Worm (Caenorhabditis elegans) whole organism, dauer: ENCODE measurements around the gene ZK455.5.

Source experiments
- unc-62 ChIP-seq: sonication (generic microtip); optimal IDR thresholded peaks from 2 replicates; lab custom pipeline; 2017; ENCODE audit warnings: missing biosample characterization, missing genetic modification reagents, missing genetic modification characterization

Gene ZK455.5

DNA sequence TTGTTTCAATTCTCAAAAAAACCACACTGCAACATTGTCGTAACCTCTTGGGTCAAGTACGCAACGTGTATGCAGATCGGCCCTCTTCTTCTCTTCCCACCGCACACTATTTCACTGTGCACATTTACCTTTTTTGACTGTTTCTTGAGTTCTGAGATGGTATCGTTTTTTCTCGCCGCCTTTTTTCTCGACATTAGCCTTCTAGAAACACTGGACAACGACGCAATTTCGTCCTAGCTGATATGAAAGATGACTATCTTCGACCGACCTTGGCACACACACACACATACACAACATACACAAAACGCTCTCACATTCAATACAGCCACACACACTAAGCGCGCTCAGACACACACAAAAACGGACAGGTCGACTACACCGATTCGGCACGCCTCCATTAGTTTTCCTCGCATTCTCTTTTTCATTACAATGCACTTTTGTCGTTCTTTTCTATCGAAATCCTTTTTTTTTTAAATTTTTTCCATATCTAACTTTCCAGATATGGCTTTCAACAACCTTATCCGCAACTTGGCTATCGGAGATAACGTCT is 12.7 kb upstream of the ZK455.5 start, which contains the start of gene aco-1:
aco-1 (plus strand) TSS at position 500 of the 550 bp plus-strand sequence.
- no peak for TF ChIP-seq unc-62 (GFP tag; lab: Kevin White, UChicago)

DNA sequence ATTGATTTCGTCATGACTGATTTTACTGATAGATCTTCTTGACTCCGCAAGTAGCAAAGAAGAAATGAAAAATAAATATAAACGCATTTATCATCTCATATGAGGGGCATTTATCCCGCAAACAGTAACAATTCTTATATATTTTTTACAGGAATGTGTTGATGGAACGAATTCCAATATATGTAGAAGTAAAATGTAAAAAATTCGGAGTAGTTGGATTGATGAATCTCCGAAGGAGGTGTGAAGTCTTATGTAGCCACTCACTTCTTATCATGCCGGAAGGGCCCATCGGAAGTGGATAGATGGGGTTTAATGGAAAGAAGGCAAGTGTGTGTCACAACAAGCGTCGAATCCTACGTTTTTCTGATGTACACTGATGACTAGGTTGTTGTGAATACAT is 11.1 kb upstream of the ZK455.5 start, which contains the start of gene gcy-9:
gcy-9 (minus strand) TSS at position 101 of the 400 bp plus-strand sequence.
- no peak for TF ChIP-seq unc-62 (GFP tag; lab: Kevin White, UChicago)

DNA sequence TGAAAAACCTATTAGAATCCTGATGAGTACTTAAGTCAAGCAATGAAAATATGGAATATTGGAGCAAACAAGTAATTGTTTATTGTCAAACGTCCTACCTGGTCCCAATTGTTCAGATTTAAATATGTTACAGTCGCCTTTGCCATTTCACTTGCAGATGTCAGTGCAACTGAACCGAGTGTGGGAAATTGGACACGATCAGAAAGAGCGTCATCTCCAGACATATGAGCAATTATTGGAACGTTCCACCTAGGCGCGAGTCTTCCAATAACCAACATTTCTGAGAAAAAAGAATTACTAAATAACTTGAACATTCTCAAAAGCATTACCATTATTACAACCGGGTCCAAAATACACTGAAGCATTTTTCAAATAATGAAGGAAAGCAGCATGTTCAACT is 10.4 kb upstream of the ZK455.5 start:
- no peak for TF ChIP-seq unc-62 (GFP tag; lab: Kevin White, UChicago)

DNA sequence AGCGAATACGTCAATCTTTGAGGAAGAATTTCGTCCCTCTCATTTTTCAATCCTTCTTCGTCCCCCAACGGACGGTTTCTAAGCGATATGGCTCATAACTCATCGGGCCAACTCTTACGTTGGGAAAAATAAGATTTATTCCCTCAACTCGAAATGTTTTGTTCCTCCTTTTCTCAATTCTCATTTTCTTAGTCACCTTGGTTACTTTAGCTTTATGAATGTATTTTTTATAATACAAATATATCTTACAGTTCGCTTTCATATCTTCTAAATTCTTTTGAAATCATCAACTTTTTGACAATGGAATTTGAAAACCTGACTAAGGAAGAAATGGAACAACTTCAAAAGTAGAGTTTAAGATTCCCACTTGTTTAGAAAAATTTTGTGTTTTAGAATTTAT is 2.7 kb upstream of the ZK455.5 start, which contains the start of gene npr-9:
npr-9 (plus strand) TSS at position 301 of the 400 bp plus-strand sequence.
- no peak for TF ChIP-seq unc-62 (GFP tag; lab: Kevin White, UChicago)

DNA sequence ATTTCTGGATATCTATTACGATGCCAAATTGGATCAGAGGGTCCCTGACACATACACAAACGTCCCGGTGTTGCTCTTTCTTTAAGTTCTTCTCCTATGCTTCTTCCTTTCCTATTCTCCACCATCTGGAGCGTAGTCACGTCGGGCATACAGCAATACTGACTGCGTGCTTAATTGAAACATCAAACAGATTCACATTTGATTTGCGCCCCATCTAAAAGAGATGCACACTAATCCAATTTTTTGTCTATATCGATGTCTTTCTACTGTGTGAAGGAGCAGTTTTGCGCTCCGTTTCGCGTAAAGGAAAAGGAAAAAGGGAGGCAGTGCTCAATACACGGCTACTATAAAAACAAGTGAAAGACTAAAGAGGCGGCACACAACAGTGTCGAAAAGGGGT is 2.0 kb upstream of the ZK455.5 start:
- TF ChIP-seq unc-62 (GFP tag; lab: Kevin White, UChicago), result no peak

DNA sequence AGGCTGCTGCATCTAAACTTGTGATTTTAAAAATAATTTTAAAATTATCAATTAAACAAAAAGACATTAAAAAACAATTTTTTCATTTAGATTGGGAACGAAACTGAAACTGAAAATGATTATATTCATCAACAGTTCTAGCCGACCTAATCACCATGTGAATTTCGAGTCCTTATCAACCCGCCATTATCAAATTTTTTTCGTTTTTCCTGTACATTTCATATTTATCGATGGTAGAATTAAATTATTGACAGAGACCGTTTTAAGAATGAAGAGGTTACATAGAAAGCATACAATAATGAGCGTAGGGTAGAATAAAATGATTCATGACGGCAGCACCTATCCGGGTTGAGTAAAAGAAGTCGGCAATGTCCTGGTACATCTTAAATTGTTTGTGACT is 2.5 kb downstream of the ZK455.5 start, which contains the start of gene asm-2:
asm-2 (minus strand) TSS at position 12 of the 400 bp plus-strand sequence.
- no peak for TF ChIP-seq unc-62 (GFP tag; lab: Kevin White, UChicago)

DNA sequence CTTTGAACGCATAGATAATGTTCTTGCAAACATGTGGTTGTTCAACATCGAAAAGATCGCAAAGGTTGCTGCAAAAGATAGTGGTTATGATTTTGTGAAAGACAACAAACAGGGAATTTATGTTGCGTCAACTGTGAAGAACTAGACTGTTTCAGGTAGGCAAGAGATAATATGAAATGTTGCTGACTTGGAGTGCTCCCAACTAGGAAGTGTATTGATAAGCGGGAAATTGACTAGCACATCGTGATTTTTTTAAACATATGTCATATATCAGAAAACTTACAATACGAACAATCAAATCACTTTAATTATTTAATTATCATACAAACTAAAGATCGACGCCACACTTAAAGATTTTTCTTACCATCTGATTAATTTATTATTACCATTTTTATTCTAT is 3.5 kb downstream of the ZK455.5 start:
- TF ChIP-seq unc-62 (GFP tag; lab: Kevin White, UChicago), result no peak

DNA sequence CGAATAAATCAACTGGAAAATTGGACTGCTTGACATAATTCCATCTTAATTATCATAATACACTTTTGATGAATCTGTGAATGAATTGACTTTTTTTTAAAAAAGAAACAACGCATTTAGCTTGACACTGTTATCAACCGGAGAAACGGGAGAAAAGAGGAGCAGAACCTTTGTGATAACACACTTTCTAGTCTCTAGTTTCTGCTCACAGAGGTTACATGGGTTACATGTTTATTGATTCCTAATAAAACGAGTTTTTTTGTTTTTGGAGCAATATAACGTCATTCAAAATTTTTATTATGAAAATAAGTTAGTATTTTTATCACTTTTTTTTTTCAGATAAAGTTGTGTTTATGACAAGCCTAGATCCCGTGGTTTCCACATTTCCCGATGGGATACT is 8.8 kb downstream of the ZK455.5 start, which contains the start of gene hizr-1:
hizr-1 (plus strand) TSS at position 340 of the 400 bp plus-strand sequence.
- TF ChIP-seq unc-62 (GFP tag; lab: Kevin White, UChicago), result no peak

DNA sequence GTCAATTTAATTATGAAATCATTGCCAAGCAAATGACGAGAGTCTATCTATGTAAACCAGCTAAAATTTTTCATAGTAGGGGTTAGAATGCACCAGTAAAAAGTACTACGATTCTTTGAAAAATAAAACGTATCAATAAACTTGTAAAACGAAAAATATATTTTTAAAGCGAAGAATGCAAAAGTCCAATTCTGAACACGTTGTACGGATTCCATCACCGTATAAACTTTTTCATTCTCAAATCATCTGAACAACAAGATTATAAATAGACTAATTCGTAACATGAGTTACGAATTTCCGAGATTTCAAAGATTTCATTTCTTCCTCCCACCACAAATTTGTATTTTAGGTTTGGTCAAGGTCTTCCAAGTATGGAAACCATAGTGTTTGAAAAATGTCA is 10.0 kb downstream of the ZK455.5 start, which contains the start of gene nlp-57:
nlp-57 (plus strand) TSS at position 301 of the 400 bp plus-strand sequence.
- TF ChIP-seq unc-62 (GFP tag; lab: Kevin White, UChicago), result no peak

DNA sequence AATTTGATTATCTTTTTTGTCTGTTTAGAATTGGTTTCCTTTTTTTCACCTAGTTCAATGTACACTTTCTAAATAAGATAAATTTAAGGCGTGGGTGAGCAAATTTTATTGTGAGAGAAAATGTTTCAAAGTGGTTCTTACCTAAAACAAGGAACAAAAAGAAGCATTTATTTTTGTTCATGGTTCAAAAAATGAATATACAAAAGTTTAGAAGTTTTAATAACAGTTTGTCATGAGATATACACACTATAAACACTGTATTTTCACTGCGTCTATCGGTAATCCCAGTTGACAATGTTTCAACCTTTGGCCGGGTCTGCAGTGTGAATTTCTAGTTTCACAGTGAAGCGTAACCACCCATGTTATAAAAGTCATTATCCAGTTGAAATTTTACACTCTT is 11.3 kb downstream of the ZK455.5 start, which contains the start of gene F08G12.11:
F08G12.11 (minus strand) TSS at position 181 of the 400 bp plus-strand sequence.
- no peak for TF ChIP-seq unc-62 (GFP tag; lab: Kevin White, UChicago)

DNA sequence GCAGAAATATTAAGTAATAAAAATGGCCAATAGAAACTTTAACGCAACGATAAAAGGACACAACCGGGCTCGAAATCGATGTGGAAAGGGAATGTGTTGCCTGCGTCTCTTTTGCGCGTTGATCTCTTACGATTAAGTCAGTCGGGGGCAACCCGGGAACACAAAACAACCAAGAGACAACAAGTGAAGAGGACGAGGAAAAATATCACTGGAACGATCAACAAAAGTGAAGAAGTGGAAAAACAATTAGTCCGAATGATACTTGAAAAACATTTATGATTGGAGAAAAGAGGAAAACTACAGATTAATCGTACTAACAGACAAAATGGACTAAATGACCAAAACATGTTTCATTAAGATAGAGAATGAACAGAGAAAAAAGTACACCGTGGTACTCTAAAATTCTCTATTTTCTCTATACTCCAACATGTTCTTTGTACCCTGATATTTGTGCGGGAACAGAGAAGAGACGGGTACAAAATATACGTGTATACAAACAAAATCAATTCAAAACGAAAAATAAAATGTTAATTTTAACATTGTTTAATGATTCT is 16.4 kb downstream of the ZK455.5 start, which contains the start of gene F08G12.5:
F08G12.5 (minus strand) TSS at position 1 of the 554 bp plus-strand sequence.
- TF ChIP-seq unc-62 (GFP tag; lab: Kevin White, UChicago), result no peak

DNA sequence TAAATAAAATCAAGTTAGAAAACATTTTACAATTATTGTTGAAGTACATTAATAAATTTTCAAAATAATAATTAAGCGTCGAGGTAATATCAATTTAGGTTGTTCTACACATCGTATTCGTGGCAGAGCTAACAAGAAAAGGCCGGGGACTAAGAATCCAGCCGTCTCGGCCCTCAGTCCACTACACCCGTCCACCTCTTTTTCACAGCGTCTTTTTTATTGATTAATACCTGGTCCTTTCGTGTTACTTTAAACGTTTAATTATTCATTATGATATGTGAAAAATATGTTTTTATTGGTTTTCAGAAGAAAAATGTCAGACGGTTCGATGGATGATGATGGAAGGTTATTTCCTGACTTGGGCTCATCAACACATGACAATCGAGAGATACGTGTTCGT is 19.7 kb downstream of the ZK455.5 start, which contains the start of gene vhl-1:
vhl-1 (plus strand) TSS at position 301 of the 400 bp plus-strand sequence.
- TF ChIP-seq unc-62 (GFP tag; lab: Kevin White, UChicago), result no peak

DNA sequence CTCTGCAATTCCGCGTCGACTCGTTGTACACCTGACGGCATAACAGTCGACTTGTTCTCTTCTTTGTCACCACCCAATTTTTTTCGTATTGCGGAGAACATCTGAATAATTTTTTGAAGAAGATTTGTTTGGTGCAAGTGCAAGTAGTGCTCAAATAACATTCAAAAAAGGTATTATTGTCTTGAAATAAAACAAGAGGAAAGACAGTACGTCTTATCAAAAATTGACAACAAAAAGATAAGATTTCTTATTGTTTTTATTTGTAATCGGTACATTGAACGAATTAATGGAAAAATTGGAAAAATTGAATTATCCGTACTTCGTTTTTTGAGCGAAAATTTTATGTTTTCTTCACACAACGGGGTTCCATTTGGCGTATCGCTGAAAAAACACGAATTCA is 21.0 kb downstream of the ZK455.5 start, which contains the start of gene F08G12.1:
F08G12.1 (minus strand) TSS at position 101 of the 400 bp plus-strand sequence.
- no peak for TF ChIP-seq unc-62 (GFP tag; lab: Kevin White, UChicago)

DNA sequence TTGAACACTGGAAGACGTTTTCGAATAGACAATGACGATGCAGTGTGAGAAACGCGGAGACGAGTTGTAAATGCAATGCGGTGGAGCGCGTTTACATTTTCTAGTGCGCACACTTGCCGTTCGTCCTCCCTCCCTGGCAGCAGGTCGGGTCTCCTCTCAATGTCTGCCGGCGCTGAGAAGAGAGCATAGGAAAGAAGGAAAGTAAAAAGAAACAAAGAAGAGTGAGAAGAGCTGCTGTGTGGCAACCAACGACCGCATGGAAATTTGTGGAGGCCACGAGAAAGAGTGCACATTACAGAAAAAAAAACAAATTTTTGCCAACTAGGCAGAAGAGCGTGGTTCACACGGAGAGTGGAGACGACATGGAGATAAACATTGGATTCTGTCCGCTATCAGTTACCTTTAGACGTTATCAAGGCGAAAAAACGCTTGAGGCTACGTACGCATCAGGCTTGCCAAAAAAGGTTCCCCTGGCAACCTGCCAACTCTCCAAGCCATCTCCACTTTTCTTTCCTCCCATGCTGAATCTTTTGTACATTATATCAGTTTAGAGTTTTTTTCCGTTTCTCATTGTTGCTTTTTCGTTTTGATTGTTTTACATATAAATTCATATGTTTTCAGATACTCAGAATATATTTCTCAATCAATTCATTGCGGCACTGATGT is 27.0 kb downstream of the ZK455.5 start, which contains the start of the genes snrp-40.1 and F08G12.3:
snrp-40.1 (minus strand) TSS at position 143 of the 666 bp plus-strand sequence.
F08G12.3 (plus strand) TSS at position 616 of the 666 bp plus-strand sequence.
- no peak for TF ChIP-seq unc-62 (GFP tag; lab: Kevin White, UChicago)

DNA sequence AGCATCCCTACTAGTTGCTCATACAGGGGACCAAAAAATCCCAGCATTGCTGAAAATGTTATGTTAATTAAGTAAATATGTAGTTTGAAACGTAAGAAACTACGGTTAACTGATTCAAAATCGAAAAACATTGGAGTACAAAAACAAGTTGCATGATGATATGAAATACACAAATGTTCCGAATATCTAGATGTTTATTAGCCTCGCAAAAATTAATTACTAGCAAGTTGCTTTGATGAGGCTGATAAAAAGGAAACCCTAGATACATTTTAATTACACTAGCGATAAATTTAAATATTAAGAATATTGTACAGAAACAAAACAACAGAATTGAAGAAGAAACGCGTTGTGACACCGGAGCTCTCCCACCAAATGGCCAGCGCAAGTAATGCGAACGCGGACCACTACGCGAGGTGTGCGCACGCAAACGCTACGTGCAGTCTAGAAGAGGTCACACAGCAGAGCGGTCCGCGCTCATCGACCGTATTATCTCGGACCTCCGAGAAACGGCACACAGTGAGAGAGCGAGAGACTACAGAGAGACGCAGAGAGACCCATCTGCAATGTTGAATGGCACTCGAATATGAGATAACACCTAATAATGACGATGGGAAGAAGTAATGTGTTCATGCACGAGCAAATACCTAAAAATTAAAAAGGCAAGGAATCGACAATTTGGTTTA is 29.9 kb downstream of the ZK455.5 start, which contains the start of gene inx-2:
inx-2 (minus strand) TSS at position 51 of the 683 bp plus-strand sequence.
- TF ChIP-seq unc-62 (GFP tag; lab: Kevin White, UChicago), result no peak
